Fruit fly (Drosophila melanogaster) whole organism, pupa: ENCODE data around the gene Rab18.

ENCODE experiments used
- CG10348 ChIP-seq: fragments of 200-800 bp; sonication (Bioruptor generic); IDR thresholded peaks from 2 replicates; pipeline ENCODE4 v1.3.6; 2022; ENCODE audit warnings: missing biosample characterization, missing genetic modification characterization
- CG12605 ChIP-seq: fragments of 200-800 bp; sonication (Bioruptor generic); IDR thresholded peaks from 2 replicates; pipeline ENCODE4 v1.3.6; 2022; ENCODE audit warnings: missing biosample characterization, missing genetic modification characterization
- CG13204 ChIP-seq: fragments of 200-800 bp; sonication (Bioruptor generic); optimal IDR thresholded peaks from 2 replicates; lab custom pipeline; 2018; ENCODE audit warnings: missing biosample characterization, mild to moderate bottlenecking, missing genetic modification characterization, moderate library complexity
- CG14655 ChIP-seq: fragments of 200-800 bp; sonication (Bioruptor generic); optimal IDR thresholded peaks from 3 replicates; lab custom pipeline; 2017; ENCODE audit warnings: mild to moderate bottlenecking, missing biosample characterization, missing genetic modification reagents, missing genetic modification characterization
- CG15710 ChIP-seq: fragments of 200-800 bp; sonication (Bioruptor generic); optimal IDR thresholded peaks from 2 replicates; lab custom pipeline; 2018; ENCODE audit warnings: missing biosample characterization, mild to moderate bottlenecking, missing genetic modification characterization, moderate library complexity
- CG17806 ChIP-seq: fragments of 200-800 bp; sonication (Bioruptor generic); optimal IDR thresholded peaks from 2 replicates; lab custom pipeline; 2018; ENCODE audit warnings: missing biosample characterization, mild to moderate bottlenecking, missing genetic modification characterization, moderate library complexity
- CG32121 ChIP-seq: fragments of 200-800 bp; sonication (Bioruptor generic); IDR thresholded peaks from 2 replicates; pipeline ENCODE4 v1.3.6; 2022; ENCODE audit warnings: missing biosample characterization, missing genetic modification characterization
- CG34367 ChIP-seq: fragments of 200-800 bp; sonication (Bioruptor generic); optimal IDR thresholded peaks from 2 replicates; lab custom pipeline; 2018; ENCODE audit warnings: missing biosample characterization, mild to moderate bottlenecking, missing genetic modification characterization
- CG4496 ChIP-seq: fragments of 200-800 bp; sonication (Bioruptor generic); IDR thresholded peaks from 3 replicates; pipeline ENCODE4 v1.3.6; 2022; ENCODE audit warnings: missing biosample characterization, missing genetic modification characterization
- CG8159 ChIP-seq: fragments of 200-800 bp; sonication (Bioruptor generic); optimal IDR thresholded peaks from 3 replicates; lab custom pipeline; 2018; ENCODE audit warnings: missing biosample characterization, mild to moderate bottlenecking, missing genetic modification characterization, moderate library complexity
- CG8301 ChIP-seq: fragments of 200-800 bp; sonication (Bioruptor generic); optimal IDR thresholded peaks from 2 replicates; lab custom pipeline; 2018; ENCODE audit warnings: missing biosample characterization, mild to moderate bottlenecking, missing genetic modification characterization
- CG9948 ChIP-seq: fragments of 200-800 bp; sonication (Bioruptor generic); optimal IDR thresholded peaks from 2 replicates; lab custom pipeline; 2018; ENCODE audit warnings: missing biosample characterization, mild to moderate bottlenecking, missing genetic modification characterization, moderate library complexity
- D1 ChIP-seq: fragments of 200-800 bp; sonication (Bioruptor generic); optimal IDR thresholded peaks from 2 replicates; lab custom pipeline; 2018; ENCODE audit warnings: missing biosample characterization, mild to moderate bottlenecking, missing genetic modification characterization, moderate library complexity
- EcR ChIP-seq: fragments of 200-800 bp; sonication (Bioruptor generic); optimal IDR thresholded peaks from 3 replicates; lab custom pipeline; 2019; ENCODE audit warnings: missing biosample characterization, missing genetic modification characterization, mild to moderate bottlenecking, moderate library complexity, missing genetic modification reagents
- Ets98B ChIP-seq: fragments of 200-800 bp; sonication (Bioruptor generic); IDR thresholded peaks from 2 replicates; pipeline ENCODE4 v1.3.6; 2022; ENCODE audit warnings: missing biosample characterization, missing genetic modification characterization
- Pif1A ChIP-seq: fragments of 200-800 bp; sonication (Bioruptor generic); optimal IDR thresholded peaks from 3 replicates; lab custom pipeline; 2016; ENCODE audit warnings: missing biosample characterization, missing genetic modification characterization
- Pif1B ChIP-seq: fragments of 200-800 bp; sonication (Bioruptor generic); optimal IDR thresholded peaks from 3 replicates; lab custom pipeline; 2016; ENCODE audit warnings: missing biosample characterization, missing genetic modification characterization
- Snoo ChIP-seq: fragments of 200-800 bp; sonication (Bioruptor generic); optimal IDR thresholded peaks from 3 replicates; lab custom pipeline; 2017; ENCODE audit warnings: missing biosample characterization, mild to moderate bottlenecking, missing genetic modification characterization, inconsistent platforms
- fd96Ca ChIP-seq: fragments of 200-800 bp; sonication (Bioruptor generic); IDR thresholded peaks from 3 replicates; pipeline ENCODE4 v1.3.6; 2022; ENCODE audit warnings: missing biosample characterization, missing genetic modification characterization
- gl ChIP-seq: fragments of 200-800 bp; sonication (Bioruptor generic); optimal IDR thresholded peaks from 2 replicates; lab custom pipeline; 2018; ENCODE audit warnings: missing biosample characterization, mild to moderate bottlenecking, missing genetic modification characterization
- rn ChIP-seq: fragments of 200-800 bp; sonication (Bioruptor generic); IDR thresholded peaks from 2 replicates; pipeline ENCODE4 v1.3.6; 2022; ENCODE audit warnings: missing biosample characterization, missing genetic modification characterization

The Rab18 gene

dm6 chrX:5671537-5672029 is at the start of gene Rab18:
Gene Rab18 (minus strand): TSS chrX:5671812.
- no peak for TF ChIP-seq Pif1A (GFP tag; lab: Kevin White, UChicago)
- no peak for TF ChIP-seq EcR (GFP tag; lab: Kevin White, UChicago)
- no peak for TF ChIP-seq CG10348 (GFP tag; lab: Robert Waterston, UW)
- peak; percentile 18; the same call in 1 of the 3 replicates for TF ChIP-seq fd96Ca
- TF ChIP-seq CG4496 (GFP tag; lab: Robert Waterston, UW) = peak; percentile 61; the same call in 2 of the 3 replicates
- TF ChIP-seq CG17806 (tag; lab: Kevin White, UChicago) = no peak
- peak; percentile 53 for TF ChIP-seq gl (tag; lab: Kevin White, UChicago)

dm6 chrX:5718476-5719012 is 46.9 kb upstream of the Rab18 start:
- TF ChIP-seq CG4496 (GFP tag; lab: Robert Waterston, UW) (0 out of 3 replicates have a peak, but pooled peaks have one; percentile 35), Pif1B (GFP tag; lab: Kevin White, UChicago) (peak; percentile 7), CG12605 (peak; percentile 45; the same call in 1 of the 2 replicates), Ets98B (peak; percentile 68), CG17806 (tag; lab: Kevin White, UChicago) (no peak), CG15710 (tag; lab: Kevin White, UChicago) (peak; percentile 19), rn (GFP tag; lab: Robert Waterston, UW) (no peak), CG8301 (tag; lab: Kevin White, UChicago) (no peak), CG32121 (GFP tag; lab: Robert Waterston, UW) (peak; percentile 50; the same call in 1 of the 2 replicates)

dm6 chrX:5717741-5718475 is 46.3 kb upstream of the Rab18 start, which contains the start of gene CG33080:
Gene CG33080 (minus strand): TSS chrX:5717778.
- TF ChIP-seq CG13204 (GFP tag; lab: Kevin White, UChicago) (peak; percentile 21), Pif1B (GFP tag; lab: Kevin White, UChicago) (no peak), CG12605 (no peak), fd96Ca (no peak)
- TF ChIP-seq, all 21 proteins: peak for 1

dm6 chrX:5715455-5716227 is 44.0 kb upstream of the Rab18 start:
- TF ChIP-seq Pif1A (GFP tag; lab: Kevin White, UChicago) (no peak), CG15710 (tag; lab: Kevin White, UChicago) (no peak), CG4496 (GFP tag; lab: Robert Waterston, UW) (peak; percentile 73), Ets98B (no peak), CG8159 (no peak), CG10348 (GFP tag; lab: Robert Waterston, UW) (no peak)

- TF ChIP-seq Pif1A (GFP tag; lab: Kevin White, UChicago) (no peak), CG32121 (GFP tag; lab: Robert Waterston, UW) (no peak), EcR (GFP tag; lab: Kevin White, UChicago) (no peak), rn (GFP tag; lab: Robert Waterston, UW) (no peak), CG34367 (tag; lab: Kevin White, UChicago) (no peak), CG12605 (no peak), CG13204 (GFP tag; lab: Kevin White, UChicago) (no peak)
- TF ChIP-seq, all 21 proteins: peak for 0
Measured at dm6 chrX:5714786-5715185, 43.2 kb upstream of the Rab18 start.

dm6 chrX:5712966-5713365 is 41.4 kb upstream of the Rab18 start:
- TF ChIP-seq rn (GFP tag; lab: Robert Waterston, UW) (no peak), CG13204 (GFP tag; lab: Kevin White, UChicago) (no peak)

dm6 chrX:5705899-5706312 is 34.3 kb upstream of the Rab18 start:
- TF ChIP-seq CG32121 (GFP tag; lab: Robert Waterston, UW) (peak; percentile 94), CG10348 (GFP tag; lab: Robert Waterston, UW) (peak; percentile 53), Pif1A (GFP tag; lab: Kevin White, UChicago) (peak; percentile 71), CG8159 (peak; percentile 81), CG14655 (GFP tag; lab: Kevin White, UChicago) (peak; percentile 85), rn (GFP tag; lab: Robert Waterston, UW) (peak; percentile 86), CG15710 (tag; lab: Kevin White, UChicago) (peak; percentile 62), fd96Ca (peak; percentile 97), EcR (GFP tag; lab: Kevin White, UChicago) (no peak), CG4496 (GFP tag; lab: Robert Waterston, UW) (peak; percentile 97), CG17806 (tag; lab: Kevin White, UChicago) (peak; percentile 65), CG12605 (peak; percentile 87), CG9948 (tag; lab: Kevin White, UChicago) (peak; percentile 62), Ets98B (peak; percentile 95), CG34367 (tag; lab: Kevin White, UChicago) (peak; percentile 45), CG13204 (GFP tag; lab: Kevin White, UChicago) (no peak), gl (tag; lab: Kevin White, UChicago) (peak; percentile 57), Pif1B (GFP tag; lab: Kevin White, UChicago) (peak; percentile 63), Snoo (no peak), CG8301 (tag; lab: Kevin White, UChicago) (peak; percentile 86), D1 (no peak)
